Worm (Caenorhabditis elegans): ENCODE results near the gene F53F4.15.

Gene F53F4.15

ce11 chrV:13645848-13646578, 25.2 kb downstream of the F53F4.15 start:
- TF ChIP-seq madf-10 (tag; optimal IDR thresholded peaks at IDR 0.05) (no peak), nhr-90 (tag; optimal IDR thresholded peaks at IDR 0.05) (no peak), B0019.2 (GFP tag; conservative IDR thresholded peaks at IDR 0.05) (peak; percentile 75), Y56A3A.18 (GFP tag; IDR thresholded peaks at IDR 0.05) (no peak), mcd-1 (GFP tag; IDR thresholded peaks at IDR 0.05) (peak; percentile 90), attf-5 (GFP tag; optimal IDR thresholded peaks at IDR 0.05) (peak; percentile 22), ceh-40 (GFP tag; IDR thresholded peaks at IDR 0.05) (no peak), egl-44 (GFP tag; IDR thresholded peaks at IDR 0.05) (0 out of 2 replicates have a peak, but pooled peaks have one; percentile 15), nhr-120 (GFP tag; IDR thresholded peaks at IDR 0.05) (peak; percentile 87; the same call in 1 of the 2 replicates), egrh-3 (GFP tag; IDR thresholded peaks at IDR 0.05) (peak; percentile 100), Y53G8AR.9 (GFP tag; conservative IDR thresholded peaks at IDR 0.05) (0 out of 2 replicates have a peak, but pooled peaks have one; percentile 22), unc-62 (GFP tag; optimal IDR thresholded peaks at IDR 0.05) (no peak), ceh-27 (GFP tag; optimal IDR thresholded peaks at IDR 0.05) (no peak), cebp-1 (GFP tag; IDR thresholded peaks at IDR 0.05) (peak; percentile 30; the same call in 1 of the 2 replicates), cebp-1 (tag; optimal IDR thresholded peaks at IDR 0.05) (no peak), lin-54 (GFP tag; optimal IDR thresholded peaks at IDR 0.05) (peak; percentile 3), aptf-2 (GFP tag; conservative IDR thresholded peaks at IDR 0.05) (0 out of 2 replicates have a peak, but pooled peaks have one; percentile 22), F33H1.4 (GFP tag; IDR thresholded peaks at IDR 0.05) (peak; percentile 5; the same call in 1 of the 2 replicates), fkh-3 (tag; optimal IDR thresholded peaks at IDR 0.05) (no peak), nfyb-1 (GFP tag; IDR thresholded peaks at IDR 0.05) (0 out of 2 replicates have a peak, but pooled peaks have one; percentile 36), sdz-38 (tag; optimal IDR thresholded peaks at IDR 0.05) (no peak), madf-6 (GFP tag; IDR thresholded peaks at IDR 0.05) (peak; percentile 55; the same call in 1 of the 2 replicates), F55B11.4 (tag; optimal IDR thresholded peaks at IDR 0.05; ENCODE audit: borderline replicate concordance, insufficient read depth) (no peak), bed-2 (GFP tag; IDR thresholded peaks at IDR 0.05) (no peak), hlh-12 (tag; optimal IDR thresholded peaks at IDR 0.05) (no peak), hsf-1 (GFP tag; IDR thresholded peaks at IDR 0.05) (peak; percentile 12; the same call in 1 of the 2 replicates), D2030.7 (GFP tag; IDR thresholded peaks at IDR 0.05) (peak; percentile 30), attf-6 (GFP tag; IDR thresholded peaks at IDR 0.05) (no peak), hlh-26 (GFP tag; conservative IDR thresholded peaks at IDR 0.05) (no peak), let-607 (tag; optimal IDR thresholded peaks at IDR 0.05) (no peak), nfya-2 (GFP tag; IDR thresholded peaks at IDR 0.05) (0 out of 2 replicates have a peak, but pooled peaks have one; percentile 71), ceh-79 (tag; optimal IDR thresholded peaks at IDR 0.05) (no peak), lin-35 (GFP tag; optimal IDR thresholded peaks at IDR 0.05) (no peak), atf-7 (tag; optimal IDR thresholded peaks at IDR 0.05) (no peak), Y95B8A.8 (GFP tag; IDR thresholded peaks at IDR 0.05) (0 out of 2 replicates have a peak, but pooled peaks have one; percentile 74), akir-1 (GFP tag; optimal IDR thresholded peaks at IDR 0.05) (peak; percentile 90), tlf-1 (GFP tag; optimal IDR thresholded peaks at IDR 0.05) (no peak), ztf-26 (tag; optimal IDR thresholded peaks at IDR 0.05) (no peak), C06A6.2 (GFP tag; conservative IDR thresholded peaks at IDR 0.05) (peak; percentile 38; the same call in 1 of the 2 replicates), rcor-1 (GFP tag; IDR thresholded peaks at IDR 0.05) (no peak), snpc-4 (GFP tag; optimal IDR thresholded peaks at IDR 0.05) (no peak), snpc-4 (tag; optimal IDR thresholded peaks at IDR 0.05) (no peak), cebp-2 (GFP tag; IDR thresholded peaks at IDR 0.05) (peak; percentile 91), ztf-28 (GFP tag; IDR thresholded peaks at IDR 0.05) (0 out of 2 replicates have a peak, but pooled peaks have one; percentile 68), madf-8 (GFP tag; conservative IDR thresholded peaks at IDR 0.05) (peak; percentile 43), die-1 (tag; optimal IDR thresholded peaks at IDR 0.05) (peak; percentile 22), ama-1 (optimal IDR thresholded peaks at IDR 0.05) (no peak), ama-1 (GFP tag; optimal IDR thresholded peaks at IDR 0.05) (no peak)
